Fruit fly (Drosophila melanogaster): Measurements from ENCODE around the gene eff.

Gene eff

DNA sequence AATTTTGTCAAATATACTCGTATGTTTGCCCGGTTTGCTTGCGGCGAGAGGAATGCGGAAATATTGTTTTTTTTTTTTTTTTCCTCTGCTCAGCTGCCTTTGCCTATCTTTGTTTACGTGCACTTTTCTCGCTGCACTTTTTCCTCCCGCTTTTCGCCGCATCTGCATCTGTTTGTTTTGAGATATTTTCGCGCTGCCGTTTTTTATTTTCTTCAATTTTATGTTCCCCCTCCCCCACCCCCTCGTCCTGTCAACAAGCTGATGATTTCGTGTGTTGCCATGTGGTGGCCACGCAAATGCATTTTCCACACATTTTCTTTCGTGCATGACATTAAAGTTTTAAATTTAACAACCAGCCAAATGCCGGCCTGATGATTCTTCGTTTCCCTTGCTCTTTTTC is 14.9 kb upstream of the eff start:
- TF ChIP-seq net (GFP tag; optimal IDR thresholded peaks at IDR 0.05) (peak; percentile 36), Hr39 (GFP tag; optimal IDR thresholded peaks at IDR 0.05) (no peak), CG6163 (GFP tag; IDR thresholded peaks at IDR 0.05) (peak; percentile 28; the same call in 1 of the 3 replicates), CG31627 (GFP tag; optimal IDR thresholded peaks at IDR 0.05) (no peak), eg (GFP tag; IDR thresholded peaks at IDR 0.05) (peak; percentile 33; the same call in 1 of the 3 replicates), svp (GFP tag) (peak; percentile 83)

DNA sequence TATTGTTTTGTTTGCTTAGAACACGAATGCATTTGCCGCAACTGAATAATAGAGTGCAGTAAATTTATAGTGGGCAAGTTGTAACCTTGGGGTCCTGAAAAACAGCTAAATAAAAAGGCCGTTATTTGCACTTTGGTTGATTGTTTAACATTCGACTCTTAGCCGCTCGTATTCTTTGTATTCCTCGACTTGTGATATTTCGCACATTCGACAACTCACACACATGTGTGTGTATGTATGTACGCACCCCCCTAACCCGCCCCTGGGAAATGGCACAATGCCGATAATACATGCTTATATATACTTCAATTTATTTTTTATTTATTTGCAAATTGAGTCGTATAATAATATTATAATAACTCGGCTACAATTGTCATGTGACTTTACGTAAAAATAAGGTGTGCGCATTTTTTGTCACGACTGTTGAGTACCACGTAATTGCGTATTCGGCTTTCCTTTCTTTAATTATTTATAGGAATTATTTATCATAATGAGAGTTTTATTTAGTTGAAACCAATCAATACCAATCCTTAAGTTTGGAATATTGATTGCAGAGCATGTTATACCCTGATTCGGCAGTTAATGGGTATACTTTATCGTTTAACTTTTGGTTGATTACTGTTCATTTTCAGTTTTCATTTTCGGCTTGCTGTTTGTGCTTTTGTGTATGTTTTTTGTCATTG is 13.8 kb upstream of the eff start:
- TF ChIP-seq Met (GFP tag; optimal IDR thresholded peaks at IDR 0.05) (peak; percentile 78), Hr38 (GFP tag; optimal IDR thresholded peaks at IDR 0.05) (no peak), CG3919 (GFP tag; optimal IDR thresholded peaks at IDR 0.05) (peak; percentile 66), Sox15 (GFP tag; optimal IDR thresholded peaks at IDR 0.05) (peak; percentile 32), CG34406 (GFP tag; optimal IDR thresholded peaks at IDR 0.05) (peak; percentile 66), CG11902 (GFP tag; optimal IDR thresholded peaks at IDR 0.05) (peak; percentile 59), fd59A (GFP tag; optimal IDR thresholded peaks at IDR 0.05) (no peak), eg (GFP tag; IDR thresholded peaks at IDR 0.05) (peak; percentile 78; the same call in 2 of the 3 replicates), topi (GFP tag; optimal IDR thresholded peaks at IDR 0.05) (peak; percentile 82), CG6808 (GFP tag; optimal IDR thresholded peaks at IDR 0.05) (no peak), dsx (GFP tag; optimal IDR thresholded peaks at IDR 0.05; ENCODE audit: poor library complexity, severe bottlenecking) (no peak), lz (GFP tag; optimal IDR thresholded peaks at IDR 0.05) (peak; percentile 85), salr (GFP tag; optimal IDR thresholded peaks at IDR 0.05) (no peak), CG10669 (GFP tag; optimal IDR thresholded peaks at IDR 0.05) (no peak), Eip75B (GFP tag; optimal IDR thresholded peaks at IDR 0.05) (peak; percentile 56), svp (GFP tag) (peak; percentile 91), OdsH (GFP tag; optimal IDR thresholded peaks at IDR 0.05) (peak; percentile 63), Smox (GFP tag; optimal IDR thresholded peaks at IDR 0.05) (peak; percentile 76), CG3032 (tag; optimal IDR thresholded peaks at IDR 0.05) (no peak), Ets96B (tag; optimal IDR thresholded peaks at IDR 0.05) (no peak), Eip93F (GFP tag; optimal IDR thresholded peaks at IDR 0.05) (peak; percentile 54), spab (GFP tag; optimal IDR thresholded peaks at IDR 0.05) (no peak), CG6792 (GFP tag; optimal IDR thresholded peaks at IDR 0.05) (peak; percentile 51), vri (GFP tag; optimal IDR thresholded peaks at IDR 0.05) (peak; percentile 69), CG9139 (GFP tag; optimal IDR thresholded peaks at IDR 0.05) (no peak), Sox14 (GFP tag; optimal IDR thresholded peaks at IDR 0.05) (peak; percentile 58), CG15336 (GFP tag; IDR thresholded peaks at IDR 0.05) (peak; percentile 53; the same call in 1 of the 2 replicates), Hr4 (GFP tag; optimal IDR thresholded peaks at IDR 0.05) (peak; percentile 49), Ets21C (GFP tag; optimal IDR thresholded peaks at IDR 0.05) (peak; percentile 53), CG32006 (GFP tag; optimal IDR thresholded peaks at IDR 0.05) (peak; percentile 14), acj6 (GFP tag; optimal IDR thresholded peaks at IDR 0.05) (peak; percentile 44), CG11762 (GFP tag; optimal IDR thresholded peaks at IDR 0.05; ENCODE audit: insufficient read depth) (peak; percentile 22), CG8632 (GFP tag; optimal IDR thresholded peaks at IDR 0.05) (peak; percentile 41), CG6163 (GFP tag; IDR thresholded peaks at IDR 0.05) (peak; percentile 70), CG31627 (GFP tag; optimal IDR thresholded peaks at IDR 0.05) (peak; percentile 73), pdm3 (GFP tag; optimal IDR thresholded peaks at IDR 0.05) (peak; percentile 43), CG6276 (GFP tag; optimal IDR thresholded peaks at IDR 0.05) (no peak), dac (GFP tag; optimal IDR thresholded peaks at IDR 0.05) (no peak), fkh (GFP tag; optimal IDR thresholded peaks at IDR 0.05) (peak; percentile 54), Eip78C (GFP tag) (peak; percentile 65), CG6854 (GFP tag; optimal IDR thresholded peaks at IDR 0.05) (peak; percentile 11), esn (GFP tag; optimal IDR thresholded peaks at IDR 0.05) (peak; percentile 83), CG16779 (tag; optimal IDR thresholded peaks at IDR 0.05) (no peak), CG11294 (GFP tag; IDR thresholded peaks at IDR 0.05) (no peak), CG7368 (GFP tag; optimal IDR thresholded peaks at IDR 0.05) (peak; percentile 37), CG8319 (GFP tag; optimal IDR thresholded peaks at IDR 0.05) (peak; percentile 52), Sox102F (GFP tag; optimal IDR thresholded peaks at IDR 0.05) (peak; percentile 65)
